Worm (Caenorhabditis elegans) whole organism, L2 larva: Measurements from ENCODE around the gene hat-1.

ENCODE experiments used
- aly-2 ChIP-seq: fragments of 150-350 bp; optimal IDR thresholded peaks from 2 replicates; lab custom pipeline; 2014; ENCODE audit warnings: missing biosample characterization, missing genetic modification characterization
- elt-3 ChIP-seq: sonication (generic microtip); optimal IDR thresholded peaks from 2 replicates; lab custom pipeline; 2017; ENCODE audit warnings: missing biosample characterization, missing genetic modification characterization
- lin-39 ChIP-seq: fragments of 150-350 bp; optimal IDR thresholded peaks from 2 replicates; lab custom pipeline; 2014; ENCODE audit warnings: missing biosample characterization, missing genetic modification reagents, missing genetic modification characterization
- nhr-10 ChIP-seq: sonication (generic microtip); optimal IDR thresholded peaks from 2 replicates; lab custom pipeline; 2017; ENCODE audit warnings: missing biosample characterization, missing genetic modification characterization
- nhr-12 ChIP-seq: fragments of 150-350 bp; optimal IDR thresholded peaks from 2 replicates; lab custom pipeline; 2014; ENCODE audit warnings: missing biosample characterization, missing genetic modification characterization
- nhr-237 ChIP-seq: fragments of 150-350 bp; optimal IDR thresholded peaks from 2 replicates; lab custom pipeline; 2014; ENCODE audit warnings: missing biosample characterization, missing genetic modification characterization
- sma-3 ChIP-seq: sonication (generic microtip); optimal IDR thresholded peaks from 2 replicates; lab custom pipeline; 2016; ENCODE audit warnings: missing genetic modification reagents, missing genetic modification characterization, missing compliant biosample characterization
- unc-62 ChIP-seq: fragments of 150-350 bp; optimal IDR thresholded peaks from 2 replicates; lab custom pipeline; 2014; ENCODE audit warnings: missing biosample characterization, missing genetic modification reagents, missing genetic modification characterization

- TF ChIP-seq nhr-12 (tag; lab: Kevin White, UChicago) = no peak
- no peak for TF ChIP-seq sma-3 (GFP tag; lab: Kevin White, UChicago)
- no peak for TF ChIP-seq nhr-237 (tag; lab: Kevin White, UChicago)
- no peak for TF ChIP-seq unc-62
- no peak for TF ChIP-seq elt-3 (tag; lab: Kevin White, UChicago)
- TF ChIP-seq aly-2 = no peak
- no peak for TF ChIP-seq lin-39 (tag; lab: Kevin White, UChicago)
- no peak for TF ChIP-seq nhr-10
Observed at ce11 chrIII:10364656-10365055, 42.4 kb downstream of the hat-1 start, which contains the start of gene tbc-8.
